Worm (Caenorhabditis elegans) whole organism, dauer: Measurements from ENCODE around the gene acl-8.

Experiments used
- unc-62 ChIP-seq: sonication (generic microtip); optimal IDR thresholded peaks from 2 replicates; lab custom pipeline; 2017; ENCODE audit warnings: missing biosample characterization, missing genetic modification reagents, missing genetic modification characterization

Gene acl-8

ce11 chrV:6450129-6451011, at the start of gene acl-8:
acl-8 (plus strand) TSS chrV:6450870.
- TF ChIP-seq unc-62 (GFP tag; lab: Kevin White, UChicago) = no peak

- TF ChIP-seq unc-62 (GFP tag; lab: Kevin White, UChicago) = no peak
Observed at ce11 chrV:6400950-6401551, 49.6 kb upstream of the acl-8 start.

- no peak for TF ChIP-seq unc-62 (GFP tag; lab: Kevin White, UChicago)
Observed at ce11 chrV:6407587-6407986, 43.1 kb upstream of the acl-8 start.

- TF ChIP-seq unc-62 (GFP tag; lab: Kevin White, UChicago) = no peak
Observed at ce11 chrV:6408733-6409227, 41.9 kb upstream of the acl-8 start, which contains the start of gene bcf-1. bcf-1 (minus strand) TSS chrV:6408783.

ce11 chrV:6411161-6411560, 39.5 kb upstream of the acl-8 start:
- TF ChIP-seq unc-62 (GFP tag; lab: Kevin White, UChicago) = no peak

ce11 chrV:6413057-6413456, 37.6 kb upstream of the acl-8 start:
- no peak for TF ChIP-seq unc-62 (GFP tag; lab: Kevin White, UChicago)

- no peak for TF ChIP-seq unc-62 (GFP tag; lab: Kevin White, UChicago)
Observed at ce11 chrV:6414469-6414868, 36.2 kb upstream of the acl-8 start.

ce11 chrV:6414985-6415384, 35.7 kb upstream of the acl-8 start, which contains the start of gene cht-6:
cht-6 (plus strand) TSS chrV:6414993.
- TF ChIP-seq unc-62 (GFP tag; lab: Kevin White, UChicago) = no peak

ce11 chrV:6424055-6424454, 26.6 kb upstream of the acl-8 start, which contains the start of gene urb-1:
urb-1 (minus strand) TSS chrV:6424155.
- no peak for TF ChIP-seq unc-62 (GFP tag; lab: Kevin White, UChicago)

ce11 chrV:6425927-6426326, 24.7 kb upstream of the acl-8 start, which contains the start of gene T05H4.11:
T05H4.11 (minus strand) TSS chrV:6426261.
- no peak for TF ChIP-seq unc-62 (GFP tag; lab: Kevin White, UChicago)

- no peak for TF ChIP-seq unc-62 (GFP tag; lab: Kevin White, UChicago)
Observed at ce11 chrV:6426843-6427242, 23.8 kb upstream of the acl-8 start, which contains the start of gene atp-4. atp-4 (minus strand) TSS chrV:6427112.

- TF ChIP-seq unc-62 (GFP tag; lab: Kevin White, UChicago) = no peak
Observed at ce11 chrV:6427433-6427832, 23.2 kb upstream of the acl-8 start.

- no peak for TF ChIP-seq unc-62 (GFP tag; lab: Kevin White, UChicago)
Observed at ce11 chrV:6429870-6430339, 20.8 kb upstream of the acl-8 start, which contains the start of gene alh-4. alh-4 (minus strand) TSS chrV:6429920.

ce11 chrV:6430526-6431371, 19.9 kb upstream of the acl-8 start:
- no peak for TF ChIP-seq unc-62 (GFP tag; lab: Kevin White, UChicago)
